Fruit fly (Drosophila melanogaster): ENCODE data around the gene CG13457.

CG13457 gene

DNA sequence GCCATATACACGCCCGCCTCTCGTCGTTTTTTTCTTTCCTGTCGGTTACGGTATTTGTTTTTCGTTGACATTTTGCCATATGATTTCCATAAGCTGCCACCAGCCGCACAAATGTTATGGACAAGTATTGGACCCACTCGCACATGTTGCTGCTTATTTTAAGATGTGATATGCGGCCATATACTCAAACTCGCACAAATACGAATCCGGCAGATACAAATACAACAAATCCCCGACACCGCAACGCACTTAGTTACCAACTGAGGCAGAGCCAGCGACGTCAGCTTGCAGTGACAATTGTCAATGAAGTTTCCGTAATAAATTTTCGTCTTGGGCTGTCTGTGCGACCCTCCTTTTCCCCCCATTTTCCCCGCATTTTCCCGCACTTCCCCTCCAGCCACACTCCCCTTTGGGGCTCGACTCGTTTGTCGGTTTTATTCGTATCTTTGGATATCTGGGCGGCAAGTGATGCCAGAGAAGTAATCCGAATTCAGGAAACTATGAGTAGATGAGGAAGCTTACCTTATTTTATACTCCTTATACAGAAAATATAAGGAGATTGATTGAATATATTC, 45.5 kb upstream of the CG13457 start:
- TF ChIP-seq Myc (optimal IDR thresholded peaks at IDR 0.05) = no peak
- no peak for TF ChIP-seq sage (GFP tag; optimal IDR thresholded peaks at IDR 0.05)
- TF ChIP-seq rgr (GFP tag; optimal IDR thresholded peaks at IDR 0.05) = no peak
- TF ChIP-seq Abd-B (GFP tag; optimal IDR thresholded peaks at IDR 0.05) = no peak
- TF ChIP-seq psq (GFP tag; optimal IDR thresholded peaks at IDR 0.05) = no peak
- TF ChIP-seq Vsx2 (GFP tag; optimal IDR thresholded peaks at IDR 0.05; ENCODE audit: partially characterized antibody) = no peak
- no peak for TF ChIP-seq OdsH (GFP tag; optimal IDR thresholded peaks at IDR 0.05)
- TF ChIP-seq Dif (GFP tag; optimal IDR thresholded peaks at IDR 0.05; ENCODE audit: partially characterized antibody) = no peak
- no peak for TF ChIP-seq brk (GFP tag; optimal IDR thresholded peaks at IDR 0.05)
- no peak for TF ChIP-seq CG32264 (GFP tag; optimal IDR thresholded peaks at IDR 0.05)
- TF ChIP-seq CrebA (GFP tag; optimal IDR thresholded peaks at IDR 0.05; ENCODE audit: borderline replicate concordance) = no peak

DNA sequence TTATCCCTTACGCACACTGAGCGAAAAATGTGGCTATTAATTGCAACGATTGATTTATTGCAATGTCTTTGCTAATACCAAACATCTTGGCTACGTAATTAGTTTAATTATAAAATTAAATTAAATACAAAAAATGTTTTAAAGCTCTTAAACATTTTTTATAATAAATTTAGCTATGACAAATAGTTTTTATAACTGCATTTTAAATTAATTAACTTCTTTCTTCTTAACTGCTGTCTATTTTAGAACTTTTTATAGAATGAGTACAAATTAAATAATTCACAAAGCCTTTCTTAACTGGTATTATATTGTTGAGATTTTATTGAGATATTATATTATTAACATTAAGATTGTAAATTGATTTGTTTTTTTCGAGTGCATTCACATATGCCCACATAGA, 43.6 kb upstream of the CG13457 start:
- TF ChIP-seq dl (GFP tag; optimal IDR thresholded peaks at IDR 0.05; ENCODE audit: insufficient read depth in 1 of 2, partially characterized antibody in 2 of 2) = no peak
- TF ChIP-seq Sp1 (GFP tag; optimal IDR thresholded peaks at IDR 0.05) = peak; percentile 23
- TF ChIP-seq HLH106 (tag; optimal IDR thresholded peaks at IDR 0.05) = peak; percentile 23
- no peak for TF ChIP-seq dsf (GFP tag; optimal IDR thresholded peaks at IDR 0.05; ENCODE audit: borderline replicate concordance)
- TF ChIP-seq Jra (GFP tag; optimal IDR thresholded peaks at IDR 0.05) = no peak

DNA sequence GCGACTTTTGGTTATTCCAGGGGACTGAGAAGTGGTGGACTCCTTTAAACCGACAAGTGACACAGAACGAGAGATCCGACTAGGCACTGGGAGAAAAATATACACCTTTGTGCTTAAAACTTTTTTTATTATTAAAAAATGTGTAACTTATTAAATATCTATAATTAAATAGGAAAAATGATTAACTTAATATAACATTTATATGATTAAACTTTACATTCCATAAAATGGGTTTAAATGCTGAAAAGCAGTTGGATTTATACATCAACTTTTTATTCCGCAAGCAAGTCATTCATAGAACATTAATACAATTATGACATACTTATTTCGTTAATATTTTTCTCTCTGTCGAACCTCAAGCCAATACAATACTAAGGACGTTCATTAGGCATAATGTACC, 42.9 kb upstream of the CG13457 start:
- TF ChIP-seq brk (GFP tag; optimal IDR thresholded peaks at IDR 0.05) (peak; percentile 6), CrebA (GFP tag; optimal IDR thresholded peaks at IDR 0.05; ENCODE audit: borderline replicate concordance) (no peak), Mio (GFP tag; optimal IDR thresholded peaks at IDR 0.05) (no peak), foxo (GFP tag; optimal IDR thresholded peaks at IDR 0.05) (peak in 1 of 2 experiments; percentile 62), Myc (optimal IDR thresholded peaks at IDR 0.05) (no peak), Sp1 (GFP tag; optimal IDR thresholded peaks at IDR 0.05) (peak; percentile 75), Abd-B (GFP tag; optimal IDR thresholded peaks at IDR 0.05) (no peak), rgr (GFP tag; optimal IDR thresholded peaks at IDR 0.05) (peak; percentile 45), Rel (GFP tag; optimal IDR thresholded peaks at IDR 0.05) (no peak), Rel (tag; optimal IDR thresholded peaks at IDR 0.05) (no peak), br (GFP tag; optimal IDR thresholded peaks at IDR 0.05) (no peak), OdsH (GFP tag; optimal IDR thresholded peaks at IDR 0.05) (peak; percentile 55), Hr83 (GFP tag; optimal IDR thresholded peaks at IDR 0.05; ENCODE audit: poor library complexity, severe bottlenecking) (no peak), dl (GFP tag; optimal IDR thresholded peaks at IDR 0.05; ENCODE audit: insufficient read depth in 1 of 2, partially characterized antibody in 2 of 2) (no peak), GATAd (GFP tag; optimal IDR thresholded peaks at IDR 0.05) (no peak), woc (GFP tag; optimal IDR thresholded peaks at IDR 0.05) (no peak), HLH106 (tag; optimal IDR thresholded peaks at IDR 0.05) (peak; percentile 65), dmrt93B (GFP tag; optimal IDR thresholded peaks at IDR 0.05) (peak; percentile 21), Hnf4 (GFP tag; optimal IDR thresholded peaks at IDR 0.05) (peak; percentile 23), sage (GFP tag; optimal IDR thresholded peaks at IDR 0.05) (no peak), tai (GFP tag; optimal IDR thresholded peaks at IDR 0.05) (no peak), h (GFP tag; optimal IDR thresholded peaks at IDR 0.05) (peak; percentile 18), Jra (GFP tag; optimal IDR thresholded peaks at IDR 0.05) (no peak), psq (GFP tag; optimal IDR thresholded peaks at IDR 0.05) (peak; percentile 44), sv (GFP tag; optimal IDR thresholded peaks at IDR 0.05) (no peak), Dif (GFP tag; optimal IDR thresholded peaks at IDR 0.05; ENCODE audit: partially characterized antibody) (no peak), Vsx2 (GFP tag; optimal IDR thresholded peaks at IDR 0.05; ENCODE audit: partially characterized antibody) (no peak), Hr78 (GFP tag; optimal IDR thresholded peaks at IDR 0.05) (no peak), pan (optimal IDR thresholded peaks at IDR 0.05) (no peak), N (GFP tag; optimal IDR thresholded peaks at IDR 0.05) (no peak), dsf (GFP tag; optimal IDR thresholded peaks at IDR 0.05; ENCODE audit: borderline replicate concordance) (no peak), usp (GFP tag; optimal IDR thresholded peaks at IDR 0.05) (no peak), CG9705 (GFP tag; optimal IDR thresholded peaks at IDR 0.05) (no peak), Dfd (GFP tag; optimal IDR thresholded peaks at IDR 0.05) (no peak), jim (GFP tag; optimal IDR thresholded peaks at IDR 0.05) (no peak), lola (GFP tag; optimal IDR thresholded peaks at IDR 0.05) (no peak), ey (GFP tag; optimal IDR thresholded peaks at IDR 0.05) (no peak), CG32264 (GFP tag; optimal IDR thresholded peaks at IDR 0.05) (no peak), fru (GFP tag; optimal IDR thresholded peaks at IDR 0.05) (peak; percentile 47)
